Fruit fly (Drosophila melanogaster): ENCODE data around the gene CG14453.

Gene CG14453

DNA sequence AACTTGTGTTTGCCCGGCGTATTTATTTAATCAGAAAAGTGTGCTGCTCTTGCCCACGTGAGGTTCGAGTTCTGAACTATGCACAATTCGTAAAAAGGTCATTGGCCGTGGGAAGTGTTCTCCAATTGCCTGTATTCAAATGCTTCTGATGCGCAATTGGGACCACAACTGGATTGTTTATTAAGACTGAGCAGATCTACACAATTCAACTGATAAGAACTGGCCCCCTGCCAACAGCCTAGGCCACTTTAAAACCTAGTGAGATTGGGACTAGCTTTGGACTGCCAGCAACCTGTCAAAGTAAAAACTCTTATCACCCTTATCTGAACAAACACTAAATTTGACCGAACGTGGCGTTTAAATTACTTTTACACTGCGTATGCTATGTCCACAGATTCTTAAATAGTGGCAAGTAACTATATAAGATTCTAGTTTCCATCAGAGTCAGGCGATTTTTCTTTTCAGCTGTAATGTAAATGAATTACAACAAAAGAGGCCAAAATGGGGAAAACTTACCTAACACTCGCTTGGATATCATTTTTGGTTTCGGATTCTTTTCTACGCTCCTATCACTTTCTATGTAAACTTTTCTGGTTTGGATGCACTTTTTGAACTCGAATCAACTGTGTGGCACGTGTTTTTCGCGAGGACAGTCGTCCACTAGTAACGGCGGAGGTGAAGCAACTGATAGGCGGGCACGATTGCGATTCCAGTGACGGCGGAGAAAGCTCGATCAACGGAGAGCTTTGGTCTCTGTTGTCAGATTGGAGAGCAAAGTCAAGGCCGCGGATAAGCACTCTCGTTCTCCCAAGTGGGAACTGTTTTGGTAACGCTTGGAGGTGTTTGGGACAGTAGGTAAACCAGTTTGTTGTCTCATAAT is 44.1 kb downstream of the CG14453 start, which contains the start of gene CG11241:
CG11241 (minus strand) TSS at position 689 of the 880 bp plus-strand sequence.
- TF ChIP-seq B-H1 (GFP tag; IDR thresholded peaks at IDR 0.05) (no peak), esg (GFP tag; conservative IDR thresholded peaks at IDR 0.05) (no peak), dmrt11E (tag; optimal IDR thresholded peaks at IDR 0.05) (no peak), CG30020 (tag; optimal IDR thresholded peaks at IDR 0.05) (no peak), CG14441 (GFP tag; IDR thresholded peaks at IDR 0.05) (no peak), tio (GFP tag; optimal IDR thresholded peaks at IDR 0.05) (no peak), CG12219 (GFP tag; optimal IDR thresholded peaks at IDR 0.05) (no peak), Rfx (GFP tag; IDR thresholded peaks at IDR 0.05) (no peak), CG5245 (GFP tag; optimal IDR thresholded peaks at IDR 0.05) (no peak), disco-r (GFP tag; optimal IDR thresholded peaks at IDR 0.05) (no peak), CG13123 (GFP tag; optimal IDR thresholded peaks at IDR 0.05) (no peak), CG10565 (GFP tag; optimal IDR thresholded peaks at IDR 0.05) (no peak), CG8281 (tag; optimal IDR thresholded peaks at IDR 0.05) (no peak), hbn (GFP tag; IDR thresholded peaks at IDR 0.05; ENCODE audit: partially characterized antibody) (no peak), Eip74EF (GFP tag; optimal IDR thresholded peaks at IDR 0.05) (no peak), CG15479 (GFP tag; optimal IDR thresholded peaks at IDR 0.05) (peak; percentile 32), wek (GFP tag; optimal IDR thresholded peaks at IDR 0.05) (no peak), HLH54F (GFP tag; optimal IDR thresholded peaks at IDR 0.05) (no peak), BEAF-32 (GFP tag; optimal IDR thresholded peaks at IDR 0.05) (no peak), H2.0 (GFP tag; IDR thresholded peaks at IDR 0.05) (no peak), CG4282 (GFP tag; optimal IDR thresholded peaks at IDR 0.05) (no peak), nau (GFP tag; optimal IDR thresholded peaks at IDR 0.05) (no peak), Dip3 (GFP tag; optimal IDR thresholded peaks at IDR 0.05) (no peak), Adf1 (GFP tag; IDR thresholded peaks at IDR 0.05) (no peak), CG2199 (GFP tag; IDR thresholded peaks at IDR 0.05) (0 out of 3 replicates have a peak, but pooled peaks have one; percentile 41), CrebB (tag; optimal IDR thresholded peaks at IDR 0.05) (no peak), ftz-f1 (GFP tag; optimal IDR thresholded peaks at IDR 0.05) (peak; percentile 84), toy (GFP tag; IDR thresholded peaks at IDR 0.05) (no peak), sens-2 (GFP tag; IDR thresholded peaks at IDR 0.05) (no peak), az2 (GFP tag; optimal IDR thresholded peaks at IDR 0.05) (no peak), Ada2b (GFP tag; IDR thresholded peaks at IDR 0.05) (no peak), CG12769 (tag; optimal IDR thresholded peaks at IDR 0.05) (peak; percentile 45), CG10462 (GFP tag; optimal IDR thresholded peaks at IDR 0.05) (no peak), Dip2 (GFP tag; IDR thresholded peaks at IDR 0.05) (no peak), cwo (GFP tag; optimal IDR thresholded peaks at IDR 0.05) (peak; percentile 77), HmgZ (tag; optimal IDR thresholded peaks at IDR 0.05) (peak; percentile 15), CG18599 (GFP tag; optimal IDR thresholded peaks at IDR 0.05) (peak; percentile 12), CG17359 (tag; optimal IDR thresholded peaks at IDR 0.05) (no peak), Xrp1 (GFP tag; IDR thresholded peaks at IDR 0.05) (no peak), wdn (GFP tag; IDR thresholded peaks at IDR 0.05) (no peak), jigr1 (GFP tag; IDR thresholded peaks at IDR 0.05) (no peak), CG11093 (GFP tag; IDR thresholded peaks at IDR 0.05) (no peak), CG14710 (tag; optimal IDR thresholded peaks at IDR 0.05) (no peak), ERR (GFP tag; optimal IDR thresholded peaks at IDR 0.05) (no peak), Dad (GFP tag; optimal IDR thresholded peaks at IDR 0.05) (no peak), exex (tag; optimal IDR thresholded peaks at IDR 0.05) (peak; percentile 22), CG43689 (GFP tag; IDR thresholded peaks at IDR 0.05) (no peak), CG4404 (GFP tag; IDR thresholded peaks at IDR 0.05) (no peak), CG8290 (GFP tag; optimal IDR thresholded peaks at IDR 0.05) (no peak), CG8290 (tag; optimal IDR thresholded peaks at IDR 0.05) (peak in 1 of 2 experiments; percentile 1)

Measured in whole organism, embryonic.